Worm (Caenorhabditis elegans): Measurements from ENCODE around the gene nep-8.
A peak's percentile ranks its signal among the peaks of the same experiment; 100 is the strongest.

nep-8 gene

DNA sequence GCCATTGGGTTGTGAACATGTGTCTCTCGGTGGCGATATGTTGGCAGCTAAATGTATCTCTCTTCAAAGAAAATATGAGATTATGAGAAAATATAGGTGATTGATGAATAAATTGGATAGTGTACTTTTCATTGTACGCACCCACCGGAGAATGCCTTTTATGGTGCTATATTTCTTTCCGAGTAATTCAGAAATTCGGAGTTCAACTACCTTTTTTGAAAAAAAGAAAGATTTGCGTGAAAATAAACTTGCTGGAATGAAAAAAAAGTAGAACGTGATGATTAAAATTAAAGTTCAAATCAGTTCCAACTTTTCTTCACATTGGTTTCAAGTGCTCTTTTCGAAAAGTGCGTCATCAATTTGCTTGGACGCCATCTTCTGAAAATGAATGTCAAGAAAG is at the start of gene nep-8:
TSS of gene nep-8 (plus strand) at position 301 of the 400 bp plus-strand sequence.
- no peak for TF ChIP-seq ztf-29 (GFP tag; IDR thresholded peaks at IDR 0.05)
- TF ChIP-seq cog-1 (tag; optimal IDR thresholded peaks at IDR 0.05) = no peak
- no peak for TF ChIP-seq flt-1 (GFP tag; IDR thresholded peaks at IDR 0.05)
- no peak for TF ChIP-seq klf-2 (GFP tag; conservative IDR thresholded peaks at IDR 0.05)
- no peak for TF ChIP-seq T22C8.4 (GFP tag; IDR thresholded peaks at IDR 0.05)
- TF ChIP-seq ztf-23 (GFP tag; IDR thresholded peaks at IDR 0.05) = no peak
- TF ChIP-seq tab-1 (GFP tag; IDR thresholded peaks at IDR 0.05) = no peak
- no peak for TF ChIP-seq ref-1 (GFP tag; conservative IDR thresholded peaks at IDR 0.05)
- TF ChIP-seq med-1 (GFP tag; optimal IDR thresholded peaks at IDR 0.05; ENCODE audit: insufficient read depth) = no peak

DNA sequence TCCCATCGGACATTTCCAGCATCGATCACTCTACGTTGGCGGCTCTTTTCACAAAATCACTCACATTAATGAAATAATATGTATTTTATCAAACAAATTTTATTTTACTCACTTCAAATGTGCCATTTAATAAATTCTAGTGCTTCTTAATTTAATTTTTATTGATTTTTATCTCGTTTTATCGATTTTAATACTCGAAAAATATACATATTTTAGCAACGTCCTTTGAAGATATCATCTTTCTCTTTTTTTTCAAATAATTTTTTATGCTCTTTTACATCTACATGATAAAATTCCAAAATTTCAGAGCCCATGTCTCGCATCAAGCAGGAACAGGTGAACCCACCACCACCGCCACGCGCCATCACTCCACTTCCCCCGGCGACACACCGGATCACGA is 44.8 kb upstream of the nep-8 start, which contains the start of the genes lido-14 and bath-27:
TSS of gene lido-14 (plus strand) at position 301 of the 400 bp plus-strand sequence.
TSS of gene bath-27 (plus strand) at position 306 of the 400 bp plus-strand sequence.
- no peak for TF ChIP-seq ztf-29 (GFP tag; IDR thresholded peaks at IDR 0.05)
- TF ChIP-seq ztf-23 (GFP tag; IDR thresholded peaks at IDR 0.05) = no peak
- TF ChIP-seq klf-2 (GFP tag; conservative IDR thresholded peaks at IDR 0.05) = no peak
- no peak for TF ChIP-seq ref-1 (GFP tag; conservative IDR thresholded peaks at IDR 0.05)
- no peak for TF ChIP-seq cog-1 (tag; optimal IDR thresholded peaks at IDR 0.05)
- no peak for TF ChIP-seq flt-1 (GFP tag; IDR thresholded peaks at IDR 0.05)
- no peak for TF ChIP-seq med-1 (GFP tag; optimal IDR thresholded peaks at IDR 0.05; ENCODE audit: insufficient read depth)
- no peak for TF ChIP-seq T22C8.4 (GFP tag; IDR thresholded peaks at IDR 0.05)
- TF ChIP-seq tab-1 (GFP tag; IDR thresholded peaks at IDR 0.05) = no peak

DNA sequence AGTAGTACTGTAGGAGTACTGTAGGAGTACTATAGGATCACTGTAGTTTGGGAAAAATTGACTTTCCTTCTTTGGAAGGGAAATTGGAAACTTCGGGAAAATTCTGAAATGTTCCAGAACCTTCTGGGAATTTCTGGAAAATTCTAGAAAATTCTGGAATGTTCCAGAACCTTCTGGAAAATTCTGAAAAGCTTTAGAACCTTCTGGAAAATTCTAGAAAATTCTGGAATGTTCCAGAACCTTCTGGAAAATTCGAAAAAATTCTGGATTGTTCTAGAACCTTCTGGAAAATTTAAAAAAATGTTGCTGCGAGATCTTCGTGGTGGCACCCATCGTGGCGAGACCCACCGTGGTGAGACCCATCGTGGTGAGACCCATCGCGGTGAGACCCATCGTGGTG is 38.1 kb upstream of the nep-8 start:
- peak; percentile 11; the same call in 1 of the 2 replicates for TF ChIP-seq flt-1 (GFP tag; IDR thresholded peaks at IDR 0.05)

- TF ChIP-seq ztf-23 (GFP tag; IDR thresholded peaks at IDR 0.05) = no peak
- no peak for TF ChIP-seq T22C8.4 (GFP tag; IDR thresholded peaks at IDR 0.05)
- TF ChIP-seq med-1 (GFP tag; optimal IDR thresholded peaks at IDR 0.05; ENCODE audit: insufficient read depth) = no peak
- no peak for TF ChIP-seq cog-1 (tag; optimal IDR thresholded peaks at IDR 0.05)
- TF ChIP-seq tab-1 (GFP tag; IDR thresholded peaks at IDR 0.05) = no peak
- TF ChIP-seq ztf-29 (GFP tag; IDR thresholded peaks at IDR 0.05) = no peak
- no peak for TF ChIP-seq klf-2 (GFP tag; conservative IDR thresholded peaks at IDR 0.05)
- TF ChIP-seq flt-1 (GFP tag; IDR thresholded peaks at IDR 0.05) = no peak
- no peak for TF ChIP-seq ref-1 (GFP tag; conservative IDR thresholded peaks at IDR 0.05)
These were observed 36.5 kb upstream of the nep-8 start, which contains the start of gene Y49F6C.6 for ce11 chrII:3367100-3367499. TSS of gene Y49F6C.6 (minus strand) at chrII:3367200.

DNA sequence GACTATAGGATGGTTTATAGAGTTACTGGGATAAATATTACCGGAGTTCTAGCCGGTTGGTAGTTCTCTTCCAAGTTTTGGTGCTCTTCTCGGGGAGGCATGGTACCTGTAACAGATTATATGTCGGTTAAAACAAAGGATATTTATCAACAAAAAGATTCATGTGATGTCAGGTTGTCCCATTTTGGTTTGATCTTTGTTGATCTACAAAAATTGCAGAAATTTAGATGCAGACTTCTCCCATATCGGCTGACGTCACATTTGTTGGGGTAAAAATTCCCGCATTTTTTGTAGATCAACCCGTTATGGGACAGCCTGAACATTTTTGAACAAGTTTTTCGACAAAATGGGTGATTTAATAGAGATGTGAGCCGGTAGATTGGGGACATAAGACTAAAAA is 35.5 kb upstream of the nep-8 start, which contains the start of gene Y49F6C.7:
TSS of gene Y49F6C.7 (minus strand) at position 101 of the 400 bp plus-strand sequence.
- TF ChIP-seq cog-1 (tag; optimal IDR thresholded peaks at IDR 0.05) (no peak), klf-2 (GFP tag; conservative IDR thresholded peaks at IDR 0.05) (no peak), ztf-23 (GFP tag; IDR thresholded peaks at IDR 0.05) (no peak), flt-1 (GFP tag; IDR thresholded peaks at IDR 0.05) (no peak)

- TF ChIP-seq T22C8.4 (GFP tag; IDR thresholded peaks at IDR 0.05) (no peak), cog-1 (tag; optimal IDR thresholded peaks at IDR 0.05) (no peak), tab-1 (GFP tag; IDR thresholded peaks at IDR 0.05) (no peak), ref-1 (GFP tag; conservative IDR thresholded peaks at IDR 0.05) (no peak), klf-2 (GFP tag; conservative IDR thresholded peaks at IDR 0.05) (no peak), med-1 (GFP tag; optimal IDR thresholded peaks at IDR 0.05; ENCODE audit: insufficient read depth) (no peak), ztf-23 (GFP tag; IDR thresholded peaks at IDR 0.05) (no peak), flt-1 (GFP tag; IDR thresholded peaks at IDR 0.05) (no peak), ztf-29 (GFP tag; IDR thresholded peaks at IDR 0.05) (no peak)
These were observed 33.6 kb upstream of the nep-8 start, which contains the start of gene Y49F6C.8 for ce11 chrII:3370061-3370460. TSS of gene Y49F6C.8 (minus strand) at chrII:3370111.

DNA sequence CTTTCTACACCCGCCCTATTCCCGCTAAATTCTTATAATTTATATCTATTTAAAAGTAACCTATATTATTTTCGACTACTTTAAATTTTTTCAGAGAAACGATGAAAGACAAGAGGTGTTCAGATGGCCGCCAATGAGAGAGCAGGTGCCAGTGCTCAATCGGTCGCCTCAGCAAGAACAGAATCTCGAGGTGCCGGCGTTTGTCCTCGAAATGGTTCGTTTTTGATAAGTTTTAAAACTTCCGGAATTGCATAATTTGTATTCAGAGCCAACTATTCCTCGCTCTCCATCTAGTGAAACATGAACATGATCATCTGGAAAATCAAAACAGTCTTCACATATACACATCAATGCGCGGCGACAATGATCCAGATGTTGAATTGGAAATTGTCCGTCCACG is 32.6 kb upstream of the nep-8 start, which contains the start of gene bath-23:
TSS of gene bath-23 (plus strand) at position 301 of the 400 bp plus-strand sequence.
- TF ChIP-seq ztf-29 (GFP tag; IDR thresholded peaks at IDR 0.05) = no peak
- no peak for TF ChIP-seq ref-1 (GFP tag; conservative IDR thresholded peaks at IDR 0.05)
- no peak for TF ChIP-seq ztf-23 (GFP tag; IDR thresholded peaks at IDR 0.05)
- TF ChIP-seq cog-1 (tag; optimal IDR thresholded peaks at IDR 0.05) = no peak
- no peak for TF ChIP-seq klf-2 (GFP tag; conservative IDR thresholded peaks at IDR 0.05)
- no peak for TF ChIP-seq tab-1 (GFP tag; IDR thresholded peaks at IDR 0.05)
- TF ChIP-seq T22C8.4 (GFP tag; IDR thresholded peaks at IDR 0.05) = no peak
- TF ChIP-seq flt-1 (GFP tag; IDR thresholded peaks at IDR 0.05) = no peak
- no peak for TF ChIP-seq med-1 (GFP tag; optimal IDR thresholded peaks at IDR 0.05; ENCODE audit: insufficient read depth)

ce11 chrII:3373875-3374274 is 29.8 kb upstream of the nep-8 start:
- TF ChIP-seq ztf-29 (GFP tag; IDR thresholded peaks at IDR 0.05) = no peak
- no peak for TF ChIP-seq flt-1 (GFP tag; IDR thresholded peaks at IDR 0.05)
- no peak for TF ChIP-seq ref-1 (GFP tag; conservative IDR thresholded peaks at IDR 0.05)
- TF ChIP-seq klf-2 (GFP tag; conservative IDR thresholded peaks at IDR 0.05) = no peak
- no peak for TF ChIP-seq T22C8.4 (GFP tag; IDR thresholded peaks at IDR 0.05)
- TF ChIP-seq cog-1 (tag; optimal IDR thresholded peaks at IDR 0.05) = no peak
- TF ChIP-seq med-1 (GFP tag; optimal IDR thresholded peaks at IDR 0.05; ENCODE audit: insufficient read depth) = no peak
- no peak for TF ChIP-seq tab-1 (GFP tag; IDR thresholded peaks at IDR 0.05)
- no peak for TF ChIP-seq ztf-23 (GFP tag; IDR thresholded peaks at IDR 0.05)

DNA sequence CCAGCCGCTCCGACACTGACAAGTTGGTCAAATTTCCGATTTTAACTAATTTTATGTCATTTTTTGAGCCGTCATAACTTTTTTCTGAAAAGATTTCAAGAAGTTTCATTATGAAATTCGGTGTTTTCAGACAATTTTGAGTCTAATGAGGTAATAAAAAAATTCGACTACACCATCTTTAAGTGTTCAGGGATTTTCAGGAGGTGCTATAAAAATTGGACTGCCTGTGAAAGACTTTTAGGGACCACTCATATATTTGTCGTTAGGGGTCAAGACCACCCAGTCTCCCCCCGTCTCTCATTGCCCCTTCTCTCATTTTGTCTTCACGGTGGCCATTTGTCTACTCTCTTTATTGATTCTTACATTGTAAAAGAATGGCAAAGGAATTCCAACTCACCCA is 28.9 kb upstream of the nep-8 start, which contains the start of gene bath-10:
TSS of gene bath-10 (plus strand) at position 301 of the 400 bp plus-strand sequence.
- TF ChIP-seq med-1 (GFP tag; optimal IDR thresholded peaks at IDR 0.05; ENCODE audit: insufficient read depth) (no peak), T22C8.4 (GFP tag; IDR thresholded peaks at IDR 0.05) (no peak), tab-1 (GFP tag; IDR thresholded peaks at IDR 0.05) (no peak), ztf-29 (GFP tag; IDR thresholded peaks at IDR 0.05) (no peak), cog-1 (tag; optimal IDR thresholded peaks at IDR 0.05) (no peak), ztf-23 (GFP tag; IDR thresholded peaks at IDR 0.05) (no peak), ref-1 (GFP tag; conservative IDR thresholded peaks at IDR 0.05) (no peak), flt-1 (GFP tag; IDR thresholded peaks at IDR 0.05) (no peak), klf-2 (GFP tag; conservative IDR thresholded peaks at IDR 0.05) (no peak)

DNA sequence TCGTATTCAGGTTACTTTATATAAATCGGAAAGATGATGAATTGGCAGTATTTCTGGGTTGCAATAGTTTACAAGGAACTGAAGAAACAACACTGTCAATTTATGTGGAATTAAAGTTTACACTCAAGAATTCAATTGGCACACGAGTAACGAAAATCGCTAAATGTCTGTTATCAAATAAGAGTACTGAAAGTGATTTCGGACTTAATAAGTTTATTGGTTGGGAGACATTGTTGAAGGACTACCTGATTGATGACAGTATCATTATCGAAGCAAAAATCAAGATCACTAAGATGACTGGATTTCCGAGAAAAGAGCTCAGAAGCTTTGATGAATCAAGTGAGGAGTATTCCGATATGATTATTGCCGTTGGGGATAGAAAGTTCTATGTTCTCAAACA is 28.3 kb upstream of the nep-8 start:
- TF ChIP-seq ref-1 (GFP tag; conservative IDR thresholded peaks at IDR 0.05) (no peak), T22C8.4 (GFP tag; IDR thresholded peaks at IDR 0.05) (no peak)

All from whole organism, midembryonic.